Worm (Caenorhabditis elegans) whole organism, L4/young adult: ENCODE data around the gene trx-3.

Experiments used
- dao-5 ChIP-seq: sonication (generic microtip); optimal IDR thresholded peaks from 2 replicates; lab custom pipeline; 2016; ENCODE audit warnings: missing genotype, missing genetic modification characterization, moderate library complexity, missing compliant biosample characterization
- him-1 ChIP-seq: sonication (generic microtip); optimal IDR thresholded peaks from 2 replicates; lab custom pipeline; 2016; ENCODE audit warnings: missing genotype, missing genetic modification reagents, missing genetic modification characterization, missing compliant biosample characterization

ce11 chrIV:4511259-4511890 lies 24.5 kb downstream of the trx-3 start, which contains the start of the genes rfth-1 and ZK180.8:
- TF ChIP-seq dao-5, result no peak
- no peak for TF ChIP-seq him-1 (tag; lab: Kevin White, UChicago)
